Worm (Caenorhabditis elegans): ENCODE measurements around the gene ubxn-6.

ce11 chrIV:4764422-4764821 lies 44.9 kb downstream of the ubxn-6 start, which contains the start of gene npp-26:
- TF ChIP-seq F13H6.1 (tag; optimal IDR thresholded peaks at IDR 0.05) = no peak
- no peak for TF ChIP-seq sox-2 (GFP tag; IDR thresholded peaks at IDR 0.05)
- TF ChIP-seq sox-4 (tag; optimal IDR thresholded peaks at IDR 0.05) = no peak
- no peak for TF ChIP-seq elt-2 (tag; optimal IDR thresholded peaks at IDR 0.05)
- TF ChIP-seq ceh-31 (tag; optimal IDR thresholded peaks at IDR 0.05) = no peak
- TF ChIP-seq sdc-2 (tag; optimal IDR thresholded peaks at IDR 0.05) = no peak
- TF ChIP-seq unc-86 (tag; optimal IDR thresholded peaks at IDR 0.05) = no peak
- TF ChIP-seq lin-11 (tag; optimal IDR thresholded peaks at IDR 0.05) = no peak

Measured in whole organism, late embryonic.